Worm (Caenorhabditis elegans): ENCODE measurements around the gene csp-2.

Gene csp-2

ce11 chrIV:6325772-6326171 lies 18.2 kb downstream of the csp-2 start:
- TF ChIP-seq egl-44 (GFP tag; IDR thresholded peaks at IDR 0.05), result no peak
- no peak for TF ChIP-seq mcd-1 (GFP tag; IDR thresholded peaks at IDR 0.05)
- TF ChIP-seq zfh-2 (GFP tag; conservative IDR thresholded peaks at IDR 0.05), result no peak
- TF ChIP-seq madf-8 (GFP tag; conservative IDR thresholded peaks at IDR 0.05), result no peak
- TF ChIP-seq aptf-3 (GFP tag; IDR thresholded peaks at IDR 0.05), result 0 out of 2 replicates have a peak, but pooled peaks have one; percentile 66
- no peak for TF ChIP-seq ztf-18 (tag; optimal IDR thresholded peaks at IDR 0.05)
- peak; percentile 55 for TF ChIP-seq ceh-79 (tag; optimal IDR thresholded peaks at IDR 0.05)
- 0 out of 2 replicates have a peak, but pooled peaks have one; percentile 31 for TF ChIP-seq F39B2.1 (GFP tag; IDR thresholded peaks at IDR 0.05)
- no peak for TF ChIP-seq ztf-6 (GFP tag; IDR thresholded peaks at IDR 0.05)
- TF ChIP-seq tlf-1 (GFP tag; optimal IDR thresholded peaks at IDR 0.05), result no peak
- peak; percentile 46 for TF ChIP-seq madf-6 (GFP tag; IDR thresholded peaks at IDR 0.05)
- peak; percentile 82; the same call in 1 of the 2 replicates for TF ChIP-seq B0336.3 (GFP tag; IDR thresholded peaks at IDR 0.05)
- TF ChIP-seq K12H6.12 (tag; optimal IDR thresholded peaks at IDR 0.05), result no peak
- TF ChIP-seq F57C9.4 (tag; optimal IDR thresholded peaks at IDR 0.05), result peak; percentile 67
- TF ChIP-seq F52B5.7 (tag; optimal IDR thresholded peaks at IDR 0.05), result no peak
- TF ChIP-seq C06A6.2 (GFP tag; conservative IDR thresholded peaks at IDR 0.05), result no peak
- peak; percentile 71 for TF ChIP-seq nhr-27 (tag; optimal IDR thresholded peaks at IDR 0.05)
- peak; percentile 29 for TF ChIP-seq tbp1 (GFP tag; optimal IDR thresholded peaks at IDR 0.05)
- peak; percentile 40; the same call in 1 of the 2 replicates for TF ChIP-seq Y53G8AR.9 (GFP tag; conservative IDR thresholded peaks at IDR 0.05)
- TF ChIP-seq unc-62 (GFP tag; optimal IDR thresholded peaks at IDR 0.05), result no peak
- peak; percentile 27 for TF ChIP-seq hsf-1 (GFP tag; IDR thresholded peaks at IDR 0.05)
- TF ChIP-seq unc-130 (GFP tag; optimal IDR thresholded peaks at IDR 0.05), result peak; percentile 9
- no peak for TF ChIP-seq K11D2.4 (GFP tag; IDR thresholded peaks at IDR 0.05)
- no peak for TF ChIP-seq nfya-2 (GFP tag; IDR thresholded peaks at IDR 0.05)
- no peak for TF ChIP-seq C17E4.6 (GFP tag; IDR thresholded peaks at IDR 0.05)
- peak; percentile 30; the same call in 1 of the 2 replicates for TF ChIP-seq ceh-40 (GFP tag; IDR thresholded peaks at IDR 0.05)
- TF ChIP-seq die-1 (tag; optimal IDR thresholded peaks at IDR 0.05), result no peak
- TF ChIP-seq sdz-38 (tag; optimal IDR thresholded peaks at IDR 0.05), result no peak
- no peak for TF ChIP-seq akir-1 (GFP tag; optimal IDR thresholded peaks at IDR 0.05)
- TF ChIP-seq Y56A3A.18 (GFP tag; IDR thresholded peaks at IDR 0.05), result 0 out of 2 replicates have a peak, but pooled peaks have one; percentile 71
- peak; percentile 19 for TF ChIP-seq snpc-1.3 (tag; optimal IDR thresholded peaks at IDR 0.05; ENCODE audit: insufficient read depth)
- no peak for TF ChIP-seq xnd-1 (tag; optimal IDR thresholded peaks at IDR 0.05)
- TF ChIP-seq fkh-3 (tag; optimal IDR thresholded peaks at IDR 0.05), result no peak
- no peak for TF ChIP-seq T07F8.4 (tag; optimal IDR thresholded peaks at IDR 0.05)
- no peak for TF ChIP-seq nfya-1 (tag; optimal IDR thresholded peaks at IDR 0.05; ENCODE audit: borderline replicate concordance, insufficient read depth)
- TF ChIP-seq atf-7 (tag; optimal IDR thresholded peaks at IDR 0.05), result peak; percentile 44
- no peak for TF ChIP-seq aptf-2 (GFP tag; conservative IDR thresholded peaks at IDR 0.05)
- TF ChIP-seq madf-3 (GFP tag; IDR thresholded peaks at IDR 0.05), result no peak
- no peak for TF ChIP-seq hmg-20 (GFP tag; IDR thresholded peaks at IDR 0.05)
- TF ChIP-seq sptf-2 (GFP tag; optimal IDR thresholded peaks at IDR 0.05), result no peak
- TF ChIP-seq B0261.1 (tag; optimal IDR thresholded peaks at IDR 0.05), result no peak
- TF ChIP-seq snpc-3.4 (tag; optimal IDR thresholded peaks at IDR 0.05), result no peak
- TF ChIP-seq athp-1 (tag; optimal IDR thresholded peaks at IDR 0.05), result peak; percentile 39
- TF ChIP-seq let-526 (GFP tag; IDR thresholded peaks at IDR 0.05), result no peak
- TF ChIP-seq lsl-1 (GFP tag; optimal IDR thresholded peaks at IDR 0.05), result peak; percentile 17
- TF ChIP-seq attf-6 (GFP tag; IDR thresholded peaks at IDR 0.05), result peak; percentile 70; the same call in 1 of the 2 replicates
- no peak for TF ChIP-seq hlh-12 (tag; optimal IDR thresholded peaks at IDR 0.05)
- TF ChIP-seq B0035.1 (tag; optimal IDR thresholded peaks at IDR 0.05), result no peak
- no peak for TF ChIP-seq F55B11.4 (tag; optimal IDR thresholded peaks at IDR 0.05; ENCODE audit: borderline replicate concordance, insufficient read depth)
